Fruit fly (Drosophila melanogaster) whole organism, adult: ENCODE data around the gene SF2.

Experiments used
- CG11617 ChIP-seq: fragments of 200-800 bp; sonication (Bioruptor generic); optimal IDR thresholded peaks from 2 replicates; lab custom pipeline; 2017; ENCODE audit warnings: mild to moderate bottlenecking, missing biosample characterization, missing genetic modification reagents, missing genetic modification characterization
- CG14711 ChIP-seq: fragments of 200-800 bp; sonication (Bioruptor generic); optimal IDR thresholded peaks from 2 replicates; lab custom pipeline; 2018; ENCODE audit warnings: missing biosample characterization, mild to moderate bottlenecking, missing genetic modification characterization, moderate library complexity
- CG1620 ChIP-seq: fragments of 200-800 bp; sonication (Bioruptor generic); optimal IDR thresholded peaks from 2 replicates; lab custom pipeline; 2016; ENCODE audit warnings: missing biosample characterization, missing genetic modification characterization
- CG5204 ChIP-seq: fragments of 200-800 bp; sonication (Bioruptor generic); optimal IDR thresholded peaks from 2 replicates; lab custom pipeline; 2016; ENCODE audit warnings: missing biosample characterization, missing genetic modification characterization
- CG7101 ChIP-seq: fragments of 200-800 bp; sonication (Bioruptor generic); optimal IDR thresholded peaks from 2 replicates; lab custom pipeline; 2018; ENCODE audit warnings: missing biosample characterization, mild to moderate bottlenecking, missing genetic modification characterization, moderate library complexity
- Mnt ChIP-seq: fragments of 200-800 bp; sonication (Bioruptor generic); optimal IDR thresholded peaks from 2 replicates; lab custom pipeline; 2016; ENCODE audit warnings: missing biosample characterization, mild to moderate bottlenecking, missing genetic modification characterization
- cic ChIP-seq: fragments of 200-800 bp; sonication (Bioruptor generic); optimal IDR thresholded peaks from 2 replicates; lab custom pipeline; 2017; ENCODE audit warnings: missing biosample characterization, mild to moderate bottlenecking, missing genetic modification characterization, moderate library complexity
- kay ChIP-seq: fragments of 200-800 bp; sonication (Bioruptor generic); peaks from one replicate; lab custom pipeline; 2016; ENCODE audit warnings: missing biosample characterization, missing genetic modification characterization, borderline replicate concordance
- ovo ChIP-seq: fragments of 200-800 bp; sonication (Bioruptor generic); optimal IDR thresholded peaks from 2 replicates; lab custom pipeline; 2016; ENCODE audit warnings: missing biosample characterization, missing genetic modification characterization
- tj ChIP-seq: fragments of 200-800 bp; sonication (Bioruptor generic); optimal IDR thresholded peaks from 3 replicates; lab custom pipeline; 2017; ENCODE audit warnings: missing biosample characterization, mild to moderate bottlenecking, missing genetic modification characterization, moderate library complexity
- toe ChIP-seq: fragments of 200-800 bp; sonication (Bioruptor generic); optimal IDR thresholded peaks from 2 replicates; lab custom pipeline; 2016; ENCODE audit warnings: missing biosample characterization, missing genetic modification characterization

dm6 chr3R:16340610-16341009 lies 1.2 kb downstream of the SF2 start:
- peak; percentile 19 for TF ChIP-seq ovo (GFP tag; lab: Kevin White, UChicago)
- no peak for TF ChIP-seq Mnt (GFP tag; lab: Kevin White, UChicago)
- TF ChIP-seq CG7101 (tag; lab: Kevin White, UChicago) = peak; percentile 14
- peak; percentile 61 for TF ChIP-seq CG11617 (GFP tag; lab: Kevin White, UChicago)
- TF ChIP-seq toe (GFP tag; lab: Kevin White, UChicago) = no peak
- no peak for TF ChIP-seq CG14711 (tag; lab: Kevin White, UChicago)
- TF ChIP-seq CG5204 (GFP tag; lab: Kevin White, UChicago) = no peak
- no peak for TF ChIP-seq CG1620
- peak; percentile 14 for TF ChIP-seq kay (GFP tag; lab: Kevin White, UChicago)
- TF ChIP-seq tj (GFP tag; lab: Kevin White, UChicago) = no peak
- TF ChIP-seq cic = peak; percentile 85
